Worm (Caenorhabditis elegans): Measurements from ENCODE around the gene rbmx-2.

ce11 chrII:6196875-6197274 is at the start of gene rbmx-2, which contains the start of gene C30B5.2:
- TF ChIP-seq efl-1 (GFP tag; optimal IDR thresholded peaks at IDR 0.05) = no peak
- no peak for TF ChIP-seq F49E8.2 (tag; optimal IDR thresholded peaks at IDR 0.05; ENCODE audit: insufficient read depth)
